Worm (Caenorhabditis elegans) whole organism, young adult: ENCODE data around the gene sra-30.

Experiments
- B0261.1 ChIP-seq: sonication (generic microtip); optimal IDR thresholded peaks from 2 replicates; lab custom pipeline; 2016; ENCODE audit warnings: mild to moderate bottlenecking, missing genetic modification characterization, moderate library complexity, missing compliant biosample characterization
- D2030.7 ChIP-seq: fragments of 200-800 bp; sonication (Bioruptor generic); IDR thresholded peaks from 2 replicates; pipeline ENCODE4 v1.3.6; 2022; ENCODE audit warnings: missing genetic modification reagents, missing genetic modification characterization, missing compliant biosample characterization
- F23B12.7 ChIP-seq: sonication (generic microtip); optimal IDR thresholded peaks from 2 replicates; lab custom pipeline; 2017; ENCODE audit warnings: missing genetic modification characterization, mild to moderate bottlenecking, missing compliant biosample characterization, antibody characterized with exemption, moderate library complexity; ENCODE audit not compliant: insufficient read depth
- F33H1.4 ChIP-seq: fragments of 200-800 bp; sonication (Bioruptor generic); IDR thresholded peaks from 2 replicates; pipeline ENCODE4 v1.3.6; 2022; ENCODE audit warnings: missing genetic modification reagents, missing genetic modification characterization, missing compliant biosample characterization
- F39B2.1 ChIP-seq: fragments of 200-800 bp; sonication (Bioruptor generic); IDR thresholded peaks from 2 replicates; pipeline ENCODE4 v1.3.6; 2022; ENCODE audit warnings: missing genetic modification reagents, missing genetic modification characterization, missing compliant biosample characterization
- F49E8.2 ChIP-seq: sonication (generic microtip); optimal IDR thresholded peaks from 3 replicates; lab custom pipeline; 2017; ENCODE audit warnings: missing genetic modification characterization, mild to moderate bottlenecking, missing compliant biosample characterization, antibody characterized with exemption, moderate library complexity; ENCODE audit not compliant: insufficient read depth
- F57A8.1 ChIP-seq: fragments of 200-800 bp; sonication (Bioruptor generic); optimal IDR thresholded peaks from 2 replicates; lab custom pipeline; 2018; ENCODE audit warnings: mild to moderate bottlenecking, missing genetic modification characterization, moderate library complexity, missing compliant biosample characterization
- F57C9.4 ChIP-seq: sonication (generic microtip); optimal IDR thresholded peaks from 2 replicates; lab custom pipeline; 2017; ENCODE audit warnings: mild to moderate bottlenecking, missing genetic modification characterization, missing compliant biosample characterization
- K11D2.4 ChIP-seq: fragments of 200-800 bp; sonication (Bioruptor generic); IDR thresholded peaks from 2 replicates; pipeline ENCODE4 v1.3.6; 2022; ENCODE audit warnings: missing genetic modification reagents, missing genetic modification characterization, missing compliant biosample characterization
- Y56A3A.18 ChIP-seq: fragments of 200-800 bp; sonication (Bioruptor generic); IDR thresholded peaks from 2 replicates; pipeline ENCODE4 v1.3.6; 2022; ENCODE audit warnings: missing genetic modification reagents, missing genetic modification characterization, missing compliant biosample characterization
- Y95B8A.8 ChIP-seq: fragments of 200-800 bp; sonication (Bioruptor generic); IDR thresholded peaks from 2 replicates; pipeline ENCODE4 v1.3.6; 2022; ENCODE audit warnings: missing genetic modification reagents, missing genetic modification characterization, missing compliant biosample characterization
- aptf-2 ChIP-seq: fragments of 200-800 bp; sonication (Bioruptor generic); conservative IDR thresholded peaks from 2 replicates; pipeline ENCODE4 v1.3.6; 2022; ENCODE audit warnings: missing genetic modification reagents, missing genetic modification characterization, missing compliant biosample characterization
- attf-3 ChIP-seq: fragments of 200-800 bp; sonication (Bioruptor generic); conservative IDR thresholded peaks from 2 replicates; pipeline ENCODE4 v1.3.6; 2022; ENCODE audit warnings: missing genetic modification reagents, missing genetic modification characterization, missing compliant biosample characterization
- attf-6 ChIP-seq: fragments of 200-800 bp; sonication (Bioruptor generic); IDR thresholded peaks from 2 replicates; pipeline ENCODE4 v1.3.6; 2022; ENCODE audit warnings: missing genetic modification reagents, missing genetic modification characterization, missing compliant biosample characterization
- cebp-1 ChIP-seq, 2 experiments: fragments of 200-800 bp in 1 of 2; sonication (Bioruptor generic) in 1 of 2; sonication (generic microtip) in 1 of 2; IDR thresholded peaks in 1 of 2; optimal IDR thresholded peaks in 1 of 2; 2 replicates each; pipeline versions ENCODE4 v1.3.6 to Lab custom; 2017 to 2022; ENCODE audit warnings: missing compliant biosample characterization in 2 of 2, missing genetic modification characterization in 2 of 2, mild to moderate bottlenecking in 1 of 2, missing genetic modification reagents in 1 of 2, moderate library complexity in 1 of 2
- ceh-100 ChIP-seq: fragments of 200-800 bp; sonication (Bioruptor generic); IDR thresholded peaks from 2 replicates; pipeline ENCODE4 v1.3.6; 2022; ENCODE audit warnings: missing genetic modification reagents, missing genetic modification characterization, missing compliant biosample characterization
- ceh-27 ChIP-seq: fragments of 200-800 bp; sonication (Bioruptor generic); optimal IDR thresholded peaks from 2 replicates; lab custom pipeline; 2018; ENCODE audit warnings: mild to moderate bottlenecking, missing genetic modification characterization, moderate library complexity, missing compliant biosample characterization
- chd-7 ChIP-seq: sonication (generic microtip); optimal IDR thresholded peaks from 2 replicates; lab custom pipeline; 2016; ENCODE audit warnings: mild to moderate bottlenecking, missing genetic modification characterization, moderate library complexity, missing compliant biosample characterization
- egl-18 ChIP-seq: fragments of 200-800 bp; sonication (Bioruptor generic); IDR thresholded peaks from 2 replicates; pipeline ENCODE4 v1.3.6; 2022; ENCODE audit warnings: missing genetic modification reagents, missing genetic modification characterization, missing compliant biosample characterization
- ets-4 ChIP-seq: fragments of 200-800 bp; sonication (Bioruptor generic); optimal IDR thresholded peaks from 2 replicates; lab custom pipeline; 2018; ENCODE audit warnings: mild to moderate bottlenecking, missing genetic modification characterization, missing compliant biosample characterization
- fkh-3 ChIP-seq: sonication (generic microtip); optimal IDR thresholded peaks from 2 replicates; lab custom pipeline; 2016; ENCODE audit warnings: mild to moderate bottlenecking, missing genetic modification characterization, missing compliant biosample characterization
- gei-17 ChIP-seq: fragments of 200-800 bp; sonication (Bioruptor generic); optimal IDR thresholded peaks from 2 replicates; lab custom pipeline; 2018; ENCODE audit warnings: mild to moderate bottlenecking, missing genetic modification characterization, missing compliant biosample characterization
- him-1 ChIP-seq: sonication (generic microtip); optimal IDR thresholded peaks from 2 replicates; lab custom pipeline; 2016; ENCODE audit warnings: missing genotype, missing genetic modification reagents, missing genetic modification characterization, missing compliant biosample characterization
- hmg-1.2 ChIP-seq: fragments of 200-800 bp; sonication (Bioruptor generic); IDR thresholded peaks from 2 replicates; pipeline ENCODE4 v1.3.6; 2022; ENCODE audit warnings: missing genetic modification reagents, missing genetic modification characterization, missing compliant biosample characterization
- hrde-1 ChIP-seq: sonication (generic microtip); optimal IDR thresholded peaks from 2 replicates; lab custom pipeline; 2016; ENCODE audit warnings: missing genetic modification characterization, mild to moderate bottlenecking, missing compliant biosample characterization, moderate library complexity, missing genotype, missing genetic modification reagents, borderline replicate concordance
- hsf-1 ChIP-seq: fragments of 200-800 bp; sonication (Bioruptor generic); IDR thresholded peaks from 2 replicates; pipeline ENCODE4 v1.3.6; 2022; ENCODE audit warnings: missing genetic modification reagents, missing genetic modification characterization, missing compliant biosample characterization
- let-607 ChIP-seq, 2 experiments: fragments of 200-800 bp in 1 of 2; sonication (Bioruptor generic) in 1 of 2; sonication (generic microtip) in 1 of 2; optimal IDR thresholded peaks; 2 replicates each; lab custom pipeline; 2016 to 2018; ENCODE audit warnings: mild to moderate bottlenecking in 2 of 2, missing compliant biosample characterization in 2 of 2, missing genetic modification characterization in 2 of 2, moderate library complexity in 2 of 2, missing genotype in 1 of 2
- lin-40 ChIP-seq: sonication (generic microtip); optimal IDR thresholded peaks from 2 replicates; lab custom pipeline; 2016; ENCODE audit warnings: missing genetic modification characterization, mild to moderate bottlenecking, missing compliant biosample characterization, missing genotype, missing genetic modification reagents
- lin-54 ChIP-seq: fragments of 200-800 bp; sonication (Bioruptor generic); optimal IDR thresholded peaks from 2 replicates; lab custom pipeline; 2018; ENCODE audit warnings: mild to moderate bottlenecking, missing genetic modification characterization, missing compliant biosample characterization
- lir-1 ChIP-seq: fragments of 200-800 bp; sonication (Bioruptor generic); conservative IDR thresholded peaks from 2 replicates; pipeline ENCODE4 v1.3.6; 2022; ENCODE audit warnings: missing genetic modification reagents, missing genetic modification characterization, missing compliant biosample characterization
- lsl-1 ChIP-seq: fragments of 200-800 bp; sonication (Bioruptor generic); optimal IDR thresholded peaks from 2 replicates; lab custom pipeline; 2018; ENCODE audit warnings: mild to moderate bottlenecking, missing genetic modification characterization, moderate library complexity, missing compliant biosample characterization
- madf-6 ChIP-seq: fragments of 200-800 bp; sonication (Bioruptor generic); IDR thresholded peaks from 2 replicates; pipeline ENCODE4 v1.3.6; 2022; ENCODE audit warnings: missing genetic modification reagents, missing genetic modification characterization, missing compliant biosample characterization
- madf-8 ChIP-seq: fragments of 200-800 bp; sonication (Bioruptor generic); conservative IDR thresholded peaks from 2 replicates; pipeline ENCODE4 v1.3.6; 2022; ENCODE audit warnings: missing genetic modification reagents, missing genetic modification characterization, missing compliant biosample characterization
- mxl-1 ChIP-seq: sonication (generic microtip); optimal IDR thresholded peaks from 2 replicates; lab custom pipeline; 2016; ENCODE audit warnings: missing genetic modification characterization, missing compliant biosample characterization
- nfya-2 ChIP-seq: fragments of 200-800 bp; sonication (Bioruptor generic); IDR thresholded peaks from 2 replicates; pipeline ENCODE4 v1.3.6; 2022; ENCODE audit warnings: missing genetic modification reagents, missing genetic modification characterization, missing compliant biosample characterization
- nhr-120 ChIP-seq: fragments of 200-800 bp; sonication (Bioruptor generic); IDR thresholded peaks from 2 replicates; pipeline ENCODE4 v1.3.6; 2022; ENCODE audit warnings: missing genetic modification characterization, missing compliant biosample characterization
- nhr-179 ChIP-seq: sonication (generic microtip); optimal IDR thresholded peaks from 2 replicates; lab custom pipeline; 2016; ENCODE audit warnings: mild to moderate bottlenecking, missing genetic modification characterization, missing compliant biosample characterization
- nhr-90 ChIP-seq: sonication (generic microtip); optimal IDR thresholded peaks from 2 replicates; lab custom pipeline; 2016; ENCODE audit warnings: missing genotype, mild to moderate bottlenecking, missing genetic modification characterization, missing compliant biosample characterization
- sea-2 ChIP-seq: fragments of 200-800 bp; sonication (Bioruptor generic); IDR thresholded peaks from 2 replicates; pipeline ENCODE4 v1.3.6; 2022; ENCODE audit warnings: missing genetic modification characterization, missing compliant biosample characterization
- snpc-1.3 ChIP-seq: sonication (generic microtip); optimal IDR thresholded peaks from 2 replicates; lab custom pipeline; 2017; ENCODE audit warnings: missing genetic modification characterization, mild to moderate bottlenecking, missing compliant biosample characterization, antibody characterized with exemption, moderate library complexity, missing genotype, missing genetic modification reagents; ENCODE audit not compliant: insufficient read depth
- snpc-3.4 ChIP-seq: sonication (generic microtip); optimal IDR thresholded peaks from 2 replicates; lab custom pipeline; 2017; ENCODE audit warnings: missing genetic modification characterization, mild to moderate bottlenecking, missing compliant biosample characterization, antibody characterized with exemption, moderate library complexity, missing genotype, missing genetic modification reagents
- sptf-2 ChIP-seq: fragments of 200-800 bp; sonication (Bioruptor generic); optimal IDR thresholded peaks from 2 replicates; lab custom pipeline; 2018; ENCODE audit warnings: mild to moderate bottlenecking, missing genetic modification characterization, missing compliant biosample characterization
- ztf-18 ChIP-seq: sonication (generic microtip); optimal IDR thresholded peaks from 2 replicates; lab custom pipeline; 2016; ENCODE audit warnings: missing genotype, mild to moderate bottlenecking, missing genetic modification characterization, missing compliant biosample characterization
- ztf-25 ChIP-seq: fragments of 200-800 bp; sonication (Bioruptor generic); IDR thresholded peaks from 2 replicates; pipeline ENCODE4 v1.3.6; 2022; ENCODE audit warnings: missing genetic modification reagents, missing genetic modification characterization, missing compliant biosample characterization
- ztf-3 ChIP-seq: fragments of 200-800 bp; sonication (Bioruptor generic); optimal IDR thresholded peaks from 2 replicates; lab custom pipeline; 2018; ENCODE audit warnings: mild to moderate bottlenecking, missing genetic modification characterization, missing compliant biosample characterization
- ztf-6 ChIP-seq: fragments of 200-800 bp; sonication (Bioruptor generic); IDR thresholded peaks from 2 replicates; pipeline ENCODE4 v1.3.6; 2022; ENCODE audit warnings: missing genetic modification reagents, missing genetic modification characterization, missing compliant biosample characterization

The sra-30 gene

ce11 chrIV:15187517-15188181, 15.2 kb downstream of the sra-30 start:
- TF ChIP-seq him-1 (tag; lab: Kevin White, UChicago) (peak; percentile 63), F49E8.2 (tag; lab: Kevin White, UChicago) (peak; percentile 1), F57C9.4 (tag; lab: Kevin White, UChicago) (no peak), cebp-1 (GFP tag; IDR thresholded peaks at IDR 0.05; lab: Robert Waterston, UW) (no peak), cebp-1 (tag; optimal IDR thresholded peaks at IDR 0.05; lab: Kevin White, UChicago) (no peak), nhr-90 (tag; lab: Kevin White, UChicago) (peak; percentile 32), B0261.1 (tag; lab: Kevin White, UChicago) (peak; percentile 83), F57A8.1 (no peak), F23B12.7 (tag; lab: Kevin White, UChicago) (peak; percentile 13), hrde-1 (no peak), nhr-120 (GFP tag; lab: Robert Waterston, UW) (no peak), ceh-100 (GFP tag; lab: Robert Waterston, UW) (no peak), hmg-1.2 (GFP tag; lab: Robert Waterston, UW) (peak; percentile 55; the same call in 1 of the 2 replicates), lir-1 (GFP tag; lab: Robert Waterston, UW) (no peak), K11D2.4 (GFP tag; lab: Robert Waterston, UW) (no peak), ets-4 (GFP tag; lab: Kevin White, UChicago) (no peak), hsf-1 (GFP tag; lab: Robert Waterston, UW) (no peak), ceh-27 (GFP tag; lab: Kevin White, UChicago) (no peak), aptf-2 (GFP tag; lab: Robert Waterston, UW) (no peak), lin-40 (tag; lab: Kevin White, UChicago) (no peak), lin-54 (no peak), chd-7 (tag; lab: Kevin White, UChicago) (no peak), snpc-3.4 (tag; lab: Kevin White, UChicago) (no peak), nfya-2 (GFP tag; lab: Robert Waterston, UW) (no peak), attf-3 (GFP tag; lab: Robert Waterston, UW) (0 out of 2 replicates have a peak, but pooled peaks have one; percentile 7), fkh-3 (tag; lab: Kevin White, UChicago) (no peak), lsl-1 (GFP tag; lab: Kevin White, UChicago) (no peak), let-607 (tag; optimal IDR thresholded peaks at IDR 0.05; lab: Kevin White, UChicago) (no peak), sptf-2 (GFP tag; lab: Kevin White, UChicago) (no peak), madf-8 (no peak), snpc-1.3 (tag; lab: Kevin White, UChicago) (peak; percentile 35), Y56A3A.18 (no peak), gei-17 (GFP tag; lab: Kevin White, UChicago) (no peak), ztf-6 (GFP tag; lab: Robert Waterston, UW) (no peak), ztf-25 (peak; percentile 39; the same call in 1 of the 2 replicates), Y95B8A.8 (no peak), madf-6 (GFP tag; lab: Robert Waterston, UW) (no peak), mxl-1 (tag; lab: Kevin White, UChicago) (no peak), egl-18 (GFP tag; lab: Robert Waterston, UW) (no peak), ztf-18 (tag; lab: Kevin White, UChicago) (peak; percentile 60), F39B2.1 (no peak), D2030.7 (GFP tag; lab: Robert Waterston, UW) (peak; percentile 55; the same call in 1 of the 2 replicates), ztf-3 (GFP tag; lab: Kevin White, UChicago) (no peak), attf-6 (peak; percentile 94), nhr-179 (no peak), F33H1.4 (GFP tag; lab: Robert Waterston, UW) (no peak), sea-2 (GFP tag; lab: Robert Waterston, UW) (no peak)
